Worm (Caenorhabditis elegans) whole organism, L4 larva: Measurements from ENCODE around the gene gfi-1.
A peak's percentile ranks its signal among the peaks of the same experiment; 100 is the strongest.

Experiments used
- F10B5.3 ChIP-seq: sonication (generic microtip); optimal IDR thresholded peaks from 2 replicates; lab custom pipeline; 2016; ENCODE audit warnings: mild to moderate bottlenecking, missing genetic modification characterization, missing compliant biosample characterization
- F37D6.2 ChIP-seq: sonication (generic microtip); optimal IDR thresholded peaks from 2 replicates; lab custom pipeline; 2016; ENCODE audit warnings: mild to moderate bottlenecking, missing genetic modification characterization, missing compliant biosample characterization
- F49E8.2 ChIP-seq: sonication (generic microtip); optimal IDR thresholded peaks from 2 replicates; lab custom pipeline; 2016; ENCODE audit warnings: missing compliant biosample characterization, mild to moderate bottlenecking, missing genetic modification characterization, borderline replicate concordance
- Y48G9A.11 ChIP-seq: fragments of 200-800 bp; sonication (Bioruptor generic); IDR thresholded peaks from 2 replicates; pipeline ENCODE4 v1.3.6; 2022; ENCODE audit warnings: missing genetic modification reagents, missing genetic modification characterization, missing compliant biosample characterization
- Y5F2A.4 ChIP-seq: fragments of 200-800 bp; sonication (Bioruptor generic); optimal IDR thresholded peaks from 2 replicates; lab custom pipeline; 2018; ENCODE audit warnings: mild to moderate bottlenecking, missing genetic modification characterization, missing compliant biosample characterization
- ZK337.2 ChIP-seq: fragments of 200-800 bp; sonication (Bioruptor generic); IDR thresholded peaks from 2 replicates; pipeline ENCODE4 v1.3.6; 2022; ENCODE audit warnings: missing genetic modification reagents, missing genetic modification characterization, missing compliant biosample characterization
- arid-1 ChIP-seq: fragments of 200-800 bp; sonication (Bioruptor generic); conservative IDR thresholded peaks from 2 replicates; pipeline ENCODE4 v1.3.6; 2022; ENCODE audit warnings: missing genetic modification reagents, missing genetic modification characterization, missing compliant biosample characterization
- ceh-20 ChIP-seq: fragments of 200-800 bp; sonication (Bioruptor generic); IDR thresholded peaks from 2 replicates; pipeline ENCODE4 v1.3.6; 2022; ENCODE audit warnings: missing genetic modification reagents, missing genetic modification characterization, missing compliant biosample characterization
- ceh-62 ChIP-seq: sonication (generic microtip); optimal IDR thresholded peaks from 2 replicates; lab custom pipeline; 2017; ENCODE audit warnings: missing biosample characterization, missing genetic modification characterization
- daf-12 ChIP-seq: fragments of 150-350 bp; optimal IDR thresholded peaks from 2 replicates; lab custom pipeline; 2014; ENCODE audit warnings: missing biosample characterization, missing genetic modification reagents, missing genetic modification characterization
- daf-16 ChIP-seq, 3 experiments: sonication (generic microtip); optimal IDR thresholded peaks; 2 replicates each; lab custom pipeline; 2016 to 2017; ENCODE audit warnings: missing genetic modification characterization in 3 of 3, missing genetic modification reagents in 3 of 3, mild to moderate bottlenecking in 2 of 3, missing compliant biosample characterization in 2 of 3, missing biosample characterization in 1 of 3, moderate library complexity in 1 of 3
- daf-8 ChIP-seq: fragments of 200-800 bp; sonication (Bioruptor generic); IDR thresholded peaks from 2 replicates; pipeline ENCODE4 v1.3.6; 2022; ENCODE audit warnings: missing genetic modification characterization, missing compliant biosample characterization
- dmd-6 ChIP-seq: fragments of 200-800 bp; sonication (Bioruptor generic); IDR thresholded peaks from 2 replicates; pipeline ENCODE4 v1.3.6; 2022; ENCODE audit warnings: missing genetic modification reagents, missing genetic modification characterization, missing compliant biosample characterization
- dpl-1 ChIP-seq: fragments of 150-350 bp; optimal IDR thresholded peaks from 2 replicates; lab custom pipeline; 2014; ENCODE audit warnings: missing biosample characterization, missing genetic modification reagents, missing genetic modification characterization
- dve-1 ChIP-seq: sonication (generic microtip); optimal IDR thresholded peaks from 2 replicates; lab custom pipeline; 2017; ENCODE audit warnings: antibody characterized with exemption, mild to moderate bottlenecking, missing genetic modification characterization, missing compliant biosample characterization; ENCODE audit not compliant: insufficient read depth
- fos-1 ChIP-seq: fragments of 150-350 bp; optimal IDR thresholded peaks from 2 replicates; lab custom pipeline; 2014; ENCODE audit warnings: missing biosample characterization, missing genetic modification characterization
- gei-8 ChIP-seq: fragments of 200-800 bp; sonication (Bioruptor generic); optimal IDR thresholded peaks from 2 replicates; lab custom pipeline; 2018; ENCODE audit warnings: mild to moderate bottlenecking, missing genetic modification characterization, missing compliant biosample characterization
- hif-1 ChIP-seq, 2 experiments: sonication (generic microtip); optimal IDR thresholded peaks; 2 replicates each; lab custom pipeline; 2016 to 2017; ENCODE audit warnings: missing compliant biosample characterization in 2 of 2, missing genetic modification characterization in 2 of 2, missing genetic modification reagents in 2 of 2, missing genotype in 2 of 2, mild to moderate bottlenecking in 1 of 2
- hlh-11 ChIP-seq: fragments of 200-800 bp; sonication (Bioruptor generic); optimal IDR thresholded peaks from 2 replicates; lab custom pipeline; 2018; ENCODE audit warnings: mild to moderate bottlenecking, missing genetic modification characterization, missing compliant biosample characterization
- hlh-30 ChIP-seq: sonication (generic microtip); optimal IDR thresholded peaks from 2 replicates; lab custom pipeline; 2017; ENCODE audit warnings: antibody characterized with exemption, mild to moderate bottlenecking, missing genetic modification characterization, missing compliant biosample characterization; ENCODE audit not compliant: insufficient read depth
- jun-1 ChIP-seq: fragments of 150-350 bp; optimal IDR thresholded peaks from 2 replicates; lab custom pipeline; 2014; ENCODE audit warnings: missing biosample characterization, missing genetic modification reagents, missing genetic modification characterization
- lim-7 ChIP-seq: fragments of 200-800 bp; sonication (Bioruptor generic); IDR thresholded peaks from 2 replicates; pipeline ENCODE4 v1.3.6; 2022; ENCODE audit warnings: missing genetic modification characterization, missing compliant biosample characterization
- lin-1 ChIP-seq: fragments of 200-800 bp; sonication (Bioruptor generic); IDR thresholded peaks from 2 replicates; pipeline ENCODE4 v1.3.6; 2022; ENCODE audit warnings: missing genetic modification reagents, missing genetic modification characterization, missing compliant biosample characterization
- lir-3 ChIP-seq: sonication (generic microtip); optimal IDR thresholded peaks from 2 replicates; lab custom pipeline; 2016; ENCODE audit warnings: mild to moderate bottlenecking, missing genetic modification characterization, missing compliant biosample characterization
- mdl-1 ChIP-seq, 2 experiments: fragments of 150-350 bp in 1 of 2; sonication (generic microtip) in 1 of 2; optimal IDR thresholded peaks; 2 replicates each; lab custom pipeline; 2014 to 2017; ENCODE audit warnings: missing biosample characterization in 2 of 2, missing genetic modification characterization in 2 of 2
- mdt-29 ChIP-seq: fragments of 200-800 bp; sonication (Bioruptor generic); IDR thresholded peaks from 2 replicates; pipeline ENCODE4 v1.3.6; 2022; ENCODE audit warnings: missing genetic modification reagents, missing genetic modification characterization, missing compliant biosample characterization
- mep-1 ChIP-seq: fragments of 150-350 bp; sonication (generic microtip); optimal IDR thresholded peaks from 3 replicates; lab custom pipeline; 2014; ENCODE audit warnings: missing biosample characterization, missing genetic modification characterization
- mes-2 ChIP-seq: sonication (generic microtip); optimal IDR thresholded peaks from 2 replicates; lab custom pipeline; 2016; ENCODE audit warnings: missing genotype, mild to moderate bottlenecking, missing genetic modification characterization, missing compliant biosample characterization; ENCODE audit not compliant: poor library complexity, severe bottlenecking
- mxl-2 ChIP-seq: fragments of 200-800 bp; sonication (Bioruptor generic); conservative IDR thresholded peaks from 2 replicates; pipeline ENCODE4 v1.3.6; 2022; ENCODE audit warnings: missing genetic modification reagents, missing genetic modification characterization, missing compliant biosample characterization
- mxl-3 ChIP-seq: fragments of 200-800 bp; sonication (Bioruptor generic); optimal IDR thresholded peaks from 2 replicates; lab custom pipeline; 2018; ENCODE audit warnings: mild to moderate bottlenecking, missing genetic modification characterization, missing compliant biosample characterization
- nhr-10 ChIP-seq: fragments of 150-350 bp; optimal IDR thresholded peaks from 2 replicates; lab custom pipeline; 2014; ENCODE audit warnings: missing biosample characterization, missing genetic modification characterization
- nhr-28 ChIP-seq: fragments of 150-350 bp; optimal IDR thresholded peaks from 2 replicates; lab custom pipeline; 2014; ENCODE audit warnings: missing biosample characterization, missing genetic modification characterization
- nhr-41 ChIP-seq: fragments of 200-800 bp; sonication (Bioruptor generic); IDR thresholded peaks from 2 replicates; pipeline ENCODE4 v1.3.6; 2022; ENCODE audit warnings: missing genetic modification reagents, missing genetic modification characterization, missing compliant biosample characterization
- nhr-42 ChIP-seq: fragments of 200-800 bp; sonication (Bioruptor generic); IDR thresholded peaks from 2 replicates; pipeline ENCODE4 v1.3.6; 2022; ENCODE audit warnings: missing genetic modification characterization, missing compliant biosample characterization
- nhr-48 ChIP-seq: sonication (generic microtip); optimal IDR thresholded peaks from 2 replicates; lab custom pipeline; 2016; ENCODE audit warnings: mild to moderate bottlenecking, missing genetic modification characterization, missing compliant biosample characterization
- nhr-6 ChIP-seq: fragments of 150-350 bp; optimal IDR thresholded peaks from 2 replicates; lab custom pipeline; 2014; ENCODE audit warnings: missing biosample characterization, missing genetic modification characterization
- pha-4 ChIP-seq, 2 experiments: fragments of 150-350 bp in 1 of 2; fragments of 200-800 bp in 1 of 2; sonication (Bioruptor generic) in 1 of 2; IDR thresholded peaks in 1 of 2; optimal IDR thresholded peaks in 1 of 2; 2 replicates each; pipeline versions ENCODE4 v1.3.6 to Lab custom; 2014 to 2022; ENCODE audit warnings: missing genetic modification characterization in 2 of 2, missing genetic modification reagents in 2 of 2, missing biosample characterization in 1 of 2, missing compliant biosample characterization in 1 of 2
- php-3 ChIP-seq: fragments of 200-800 bp; sonication (Bioruptor generic); IDR thresholded peaks from 2 replicates; pipeline ENCODE4 v1.3.6; 2022; ENCODE audit warnings: missing genetic modification reagents, missing genetic modification characterization, missing compliant biosample characterization
- pqm-1 ChIP-seq: sonication (generic microtip); optimal IDR thresholded peaks from 2 replicates; lab custom pipeline; 2017; ENCODE audit warnings: missing biosample characterization, missing genetic modification characterization
- saeg-2 ChIP-seq: fragments of 200-800 bp; sonication (Bioruptor generic); IDR thresholded peaks from 2 replicates; pipeline ENCODE4 v1.3.6; 2022; ENCODE audit warnings: missing genetic modification reagents, missing genetic modification characterization, missing compliant biosample characterization
- set-16 ChIP-seq: fragments of 200-800 bp; sonication (Bioruptor generic); IDR thresholded peaks from 2 replicates; pipeline ENCODE4 v1.3.6; 2022; ENCODE audit warnings: missing genetic modification reagents, missing genetic modification characterization, missing compliant biosample characterization
- skn-1 ChIP-seq: fragments of 150-350 bp; optimal IDR thresholded peaks from 2 replicates; lab custom pipeline; 2014; ENCODE audit warnings: missing biosample characterization, missing genetic modification characterization
- spr-1 ChIP-seq: sonication (generic microtip); optimal IDR thresholded peaks from 2 replicates; lab custom pipeline; 2016; ENCODE audit warnings: mild to moderate bottlenecking, missing genetic modification characterization, missing compliant biosample characterization
- tag-97 ChIP-seq: fragments of 200-800 bp; sonication (Bioruptor generic); IDR thresholded peaks from 2 replicates; pipeline ENCODE4 v1.3.6; 2022; ENCODE audit warnings: missing genetic modification characterization, missing compliant biosample characterization
- tra-1 ChIP-seq: fragments of 200-800 bp; sonication (Bioruptor generic); IDR thresholded peaks from 2 replicates; pipeline ENCODE4 v1.3.6; 2022; ENCODE audit warnings: missing genetic modification reagents, missing genetic modification characterization, missing compliant biosample characterization
- unc-62 ChIP-seq, 3 experiments: fragments of 150-350 bp in 1 of 3; sonication (generic microtip); optimal IDR thresholded peaks in 2 of 3; peaks in 1 of 3; 1 replicate in 1 of 3; 2 replicates in 2 of 3; lab custom pipeline; 2014 to 2017; ENCODE audit warnings: missing biosample characterization in 3 of 3, missing genetic modification characterization in 3 of 3, missing genetic modification reagents in 3 of 3, missing genotype in 1 of 3

gfi-1 gene

DNA sequence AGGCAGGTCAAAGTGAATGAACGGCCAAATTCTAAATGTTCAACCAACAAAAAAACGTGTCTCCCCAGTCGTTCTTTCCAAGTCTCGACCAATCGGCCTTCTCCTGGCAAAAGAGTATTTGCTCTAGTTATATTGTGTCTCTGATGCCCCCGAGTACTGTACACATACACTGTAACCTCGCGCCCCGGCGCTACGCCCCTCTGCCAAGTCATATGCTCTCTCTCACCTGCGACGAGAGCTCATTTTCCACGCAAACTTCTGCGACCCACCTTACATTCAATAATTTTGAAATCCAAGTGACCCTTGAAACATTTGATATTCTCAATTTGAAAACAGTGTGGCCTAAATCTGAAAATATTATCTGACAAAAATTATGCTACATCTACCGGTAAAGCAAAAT lies 42.5 kb downstream of the gfi-1 start (continued):
- no peak for TF ChIP-seq mdl-1 (tag; optimal IDR thresholded peaks at IDR 0.05; lab: Kevin White, UChicago)
- TF ChIP-seq nhr-41: 0 out of 2 replicates have a peak, but pooled peaks have one; percentile 45
- TF ChIP-seq F37D6.2 (tag; lab: Kevin White, UChicago): no peak
- TF ChIP-seq lim-7 (GFP tag; lab: Robert Waterston, UW): no peak
- no peak for TF ChIP-seq nhr-10 (tag; lab: Kevin White, UChicago)
- TF ChIP-seq mep-1 (tag; lab: Kevin White, UChicago): no peak
- TF ChIP-seq Y48G9A.11 (GFP tag; lab: Robert Waterston, UW): no peak
- TF ChIP-seq gei-8 (GFP tag; lab: Kevin White, UChicago): no peak
- TF ChIP-seq nhr-42 (GFP tag; lab: Robert Waterston, UW): no peak
- peak; percentile 23 for TF ChIP-seq nhr-28 (tag; lab: Kevin White, UChicago)
- no peak for TF ChIP-seq jun-1 (tag; lab: Kevin White, UChicago)
- no peak for TF ChIP-seq F49E8.2
- no peak for TF ChIP-seq ZK337.2 (GFP tag; lab: Robert Waterston, UW)
- no peak for TF ChIP-seq lin-1 (GFP tag; lab: Robert Waterston, UW)
- no peak for TF ChIP-seq lir-3 (tag; lab: Kevin White, UChicago)
- no peak for TF ChIP-seq mdt-29
- TF ChIP-seq nhr-48: no peak
- no peak for TF ChIP-seq nhr-6 (tag; lab: Kevin White, UChicago)
- no peak for TF ChIP-seq Y5F2A.4
- no peak for TF ChIP-seq fos-1 (tag; lab: Kevin White, UChicago)
- TF ChIP-seq hif-1 (tag; optimal IDR thresholded peaks at IDR 0.05; lab: Kevin White, UChicago): no peak
- no peak for TF ChIP-seq daf-8 (GFP tag; lab: Robert Waterston, UW)
- peak; percentile 5 for TF ChIP-seq mes-2 (tag; lab: Kevin White, UChicago)
- TF ChIP-seq ceh-62 (tag; lab: Kevin White, UChicago): no peak
- no peak for TF ChIP-seq skn-1 (tag; lab: Kevin White, UChicago)
- TF ChIP-seq mxl-2 (GFP tag; lab: Robert Waterston, UW): no peak
- TF ChIP-seq dpl-1 (GFP tag; lab: Kevin White, UChicago): no peak

DNA sequence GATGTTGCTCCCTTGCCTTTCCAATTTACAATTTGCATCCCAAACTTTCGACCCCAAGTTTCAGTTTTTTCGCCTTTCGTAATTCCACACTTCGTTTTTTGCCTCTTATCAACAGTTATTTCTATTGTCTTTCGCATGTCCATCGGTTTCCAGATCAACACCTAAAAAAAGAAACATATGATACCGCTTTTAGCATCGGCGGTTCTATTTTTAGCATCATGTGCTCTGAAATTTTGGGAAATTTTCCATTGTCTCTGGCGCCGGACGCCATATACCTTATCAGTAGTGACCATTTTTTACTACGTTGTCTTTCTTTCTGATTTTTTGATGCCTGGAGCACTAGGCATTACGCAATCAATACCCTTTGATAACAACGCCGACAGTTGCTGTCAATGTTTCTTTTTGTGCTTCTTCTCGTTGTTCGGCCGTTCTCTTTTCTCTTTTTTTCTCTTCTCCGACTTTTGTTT lies 43.7 kb downstream of the gfi-1 start, which contains the start of gene bcl-11:
Gene bcl-11 (plus strand): TSS at position 51 of the 467 bp plus-strand sequence.
- no peak for TF ChIP-seq spr-1
- TF ChIP-seq F10B5.3 (tag; lab: Kevin White, UChicago): no peak
- peak; percentile 71 for TF ChIP-seq hlh-11 (tag; lab: Kevin White, UChicago)
- TF ChIP-seq daf-8 (GFP tag; lab: Robert Waterston, UW): no peak
- TF ChIP-seq nhr-28 (tag; lab: Kevin White, UChicago): peak; percentile 49
- peak; percentile 23 for TF ChIP-seq hlh-30 (tag; lab: Kevin White, UChicago)
- TF ChIP-seq dve-1: peak; percentile 60
- 0 out of 2 replicates have a peak, but pooled peaks have one; percentile 56 for TF ChIP-seq tra-1 (GFP tag; lab: Robert Waterston, UW)
- TF ChIP-seq lir-3 (tag; lab: Kevin White, UChicago): no peak
- TF ChIP-seq pha-4 (GFP tag; IDR thresholded peaks at IDR 0.05; lab: Robert Waterston, UW): no peak
- no peak for TF ChIP-seq pha-4 (tag; optimal IDR thresholded peaks at IDR 0.05; lab: Kevin White, UChicago)
- peak; percentile 60 for TF ChIP-seq nhr-48
- no peak for TF ChIP-seq F37D6.2 (tag; lab: Kevin White, UChicago)
- TF ChIP-seq php-3 (GFP tag; lab: Robert Waterston, UW): peak; percentile 59; the same call in 1 of the 2 replicates
- no peak for TF ChIP-seq arid-1
- no peak for TF ChIP-seq nhr-42 (GFP tag; lab: Robert Waterston, UW)
- peak; percentile 89 for TF ChIP-seq dmd-6 (GFP tag; lab: Robert Waterston, UW)
- no peak for TF ChIP-seq saeg-2 (GFP tag; lab: Robert Waterston, UW)
- TF ChIP-seq hif-1 (tag; optimal IDR thresholded peaks at IDR 0.05; lab: Kevin White, UChicago): peak in 1 of 2 experiments; percentile 19
- 0 out of 2 replicates have a peak, but pooled peaks have one; percentile 17 for TF ChIP-seq ceh-20 (GFP tag; lab: Robert Waterston, UW)
- peak; percentile 36; the same call in 1 of the 2 replicates for TF ChIP-seq lin-1 (GFP tag; lab: Robert Waterston, UW)
- no peak for TF ChIP-seq set-16 (GFP tag; lab: Robert Waterston, UW)
- no peak for TF ChIP-seq Y48G9A.11 (GFP tag; lab: Robert Waterston, UW)
- TF ChIP-seq tag-97 (GFP tag; lab: Robert Waterston, UW): no peak
- peak in 1 of 2 experiments; percentile 20 for TF ChIP-seq unc-62 (GFP tag; optimal IDR thresholded peaks at IDR 0.05 in 1 of 2; lab: Kevin White, UChicago)
- TF ChIP-seq unc-62 (tag; optimal IDR thresholded peaks at IDR 0.05; lab: Kevin White, UChicago): no peak
- no peak for TF ChIP-seq mxl-3 (GFP tag; lab: Kevin White, UChicago)
- no peak for TF ChIP-seq daf-12 (tag; lab: Kevin White, UChicago)
- TF ChIP-seq pqm-1 (tag; lab: Kevin White, UChicago): peak; percentile 59
- TF ChIP-seq daf-16 (GFP tag; optimal IDR thresholded peaks at IDR 0.05; lab: Kevin White, UChicago): no peak
- peak; percentile 26 for TF ChIP-seq daf-16 (tag; optimal IDR thresholded peaks at IDR 0.05; lab: Kevin White, UChicago)
